Fruit fly (Drosophila melanogaster): ENCODE measurements around the gene CG1924.

Gene CG1924

DNA sequence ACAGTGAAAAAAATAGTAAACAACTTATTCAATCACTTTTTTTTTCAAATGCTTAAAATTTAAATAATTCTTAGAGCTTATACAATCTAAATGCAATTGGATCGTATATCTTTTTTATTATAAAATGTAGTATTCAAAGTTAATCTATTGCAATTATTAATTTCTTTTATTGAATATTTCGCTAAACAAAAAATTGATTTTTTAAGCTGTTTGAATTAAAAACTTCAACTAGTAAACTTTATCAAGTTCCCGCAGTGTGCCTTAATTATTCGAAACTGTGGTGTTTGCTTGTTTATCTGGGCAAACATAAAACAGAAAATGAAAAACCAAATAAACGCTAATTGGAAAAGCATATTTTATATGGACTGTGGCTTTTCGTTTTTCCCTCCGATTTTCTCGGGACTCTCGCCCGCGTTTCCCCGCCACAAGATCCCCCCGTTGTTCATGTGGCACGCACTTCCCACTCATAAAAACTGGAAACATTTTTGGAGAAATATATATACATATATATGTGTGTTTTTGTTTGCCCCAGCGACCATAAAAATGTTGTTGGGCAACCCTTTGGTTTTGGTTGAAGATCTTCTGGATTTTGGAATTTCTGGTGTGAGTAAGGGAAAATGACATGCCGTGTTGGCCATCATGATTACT lies 47.0 kb upstream of the CG1924 start:
- TF ChIP-seq repo (GFP tag; optimal IDR thresholded peaks at IDR 0.05) (no peak), Blimp-1 (GFP tag; optimal IDR thresholded peaks at IDR 0.05) (peak; percentile 79), CG17359 (tag; optimal IDR thresholded peaks at IDR 0.05) (peak; percentile 57), danr (GFP tag; IDR thresholded peaks at IDR 0.05) (no peak), run (tag; optimal IDR thresholded peaks at IDR 0.05) (peak; percentile 51), Hr51 (GFP tag; optimal IDR thresholded peaks at IDR 0.05) (peak in 1 of 2 experiments; percentile 59), grn (GFP tag; optimal IDR thresholded peaks at IDR 0.05) (no peak), chm (GFP tag; IDR thresholded peaks at IDR 0.05) (peak; percentile 54; the same call in 1 of the 2 replicates), zfh1 (GFP tag; IDR thresholded peaks at IDR 0.05) (no peak), org-1 (GFP tag; optimal IDR thresholded peaks at IDR 0.05) (peak; percentile 13), CG30020 (tag; optimal IDR thresholded peaks at IDR 0.05) (peak; percentile 17), CG12769 (tag; optimal IDR thresholded peaks at IDR 0.05) (peak; percentile 71), CG7839 (tag; optimal IDR thresholded peaks at IDR 0.05) (peak; percentile 62), ems (GFP tag; optimal IDR thresholded peaks at IDR 0.05) (no peak), salm (tag; optimal IDR thresholded peaks at IDR 0.05) (peak; percentile 34), D19A (tag; optimal IDR thresholded peaks at IDR 0.05) (peak; percentile 66), Asciz (GFP tag; optimal IDR thresholded peaks at IDR 0.05) (peak; percentile 46), Drgx (GFP tag; IDR thresholded peaks at IDR 0.05) (no peak), NC2α (GFP tag; optimal IDR thresholded peaks at IDR 0.05) (no peak), CG12744 (GFP tag; optimal IDR thresholded peaks at IDR 0.05) (no peak), PHDP (tag; optimal IDR thresholded peaks at IDR 0.05) (peak; percentile 65), Myb (GFP tag; optimal IDR thresholded peaks at IDR 0.05) (no peak), chn (GFP tag; optimal IDR thresholded peaks at IDR 0.05) (no peak), tap (tag; optimal IDR thresholded peaks at IDR 0.05) (peak; percentile 52), CG7745 (tag; optimal IDR thresholded peaks at IDR 0.05) (peak; percentile 33), CG12659 (GFP tag; optimal IDR thresholded peaks at IDR 0.05) (peak; percentile 1), Lhr (GFP tag; optimal IDR thresholded peaks at IDR 0.05) (peak; percentile 20), lola (GFP tag; optimal IDR thresholded peaks at IDR 0.05) (peak in 1 of 3 experiments; percentile 75), CG12219 (GFP tag; optimal IDR thresholded peaks at IDR 0.05) (peak; percentile 19), vnd (GFP tag; IDR thresholded peaks at IDR 0.05; ENCODE audit: partially characterized antibody) (no peak), Hr78 (GFP tag; optimal IDR thresholded peaks at IDR 0.05) (peak in 1 of 2 experiments; percentile 11), CG1233 (GFP tag; optimal IDR thresholded peaks at IDR 0.05) (peak; percentile 30), CG9609 (GFP tag; optimal IDR thresholded peaks at IDR 0.05) (no peak), CG4730 (GFP tag; IDR thresholded peaks at IDR 0.05) (no peak), CG1024 (GFP tag; IDR thresholded peaks at IDR 0.05) (0 out of 2 replicates have a peak, but pooled peaks have one; percentile 5), CG12299 (tag; optimal IDR thresholded peaks at IDR 0.05) (peak; percentile 17), sug (tag; optimal IDR thresholded peaks at IDR 0.05) (no peak), Oli (tag; optimal IDR thresholded peaks at IDR 0.05) (peak; percentile 54), croc (GFP tag; conservative IDR thresholded peaks at IDR 0.05) (0 out of 3 replicates have a peak, but pooled peaks have one; percentile 32), gem (tag; optimal IDR thresholded peaks at IDR 0.05) (peak; percentile 80), ERR (GFP tag; optimal IDR thresholded peaks at IDR 0.05) (no peak), CG16813 (GFP tag; IDR thresholded peaks at IDR 0.05; ENCODE audit: partially characterized antibody) (no peak), CG6689 (GFP tag; IDR thresholded peaks at IDR 0.05) (peak; percentile 28; the same call in 1 of the 2 replicates), phol (tag; optimal IDR thresholded peaks at IDR 0.05) (peak; percentile 82), Gsc (GFP tag; IDR thresholded peaks at IDR 0.05) (no peak), z (GFP tag; IDR thresholded peaks at IDR 0.05) (0 out of 3 replicates have a peak, but pooled peaks have one; percentile 45), ewg (GFP tag; optimal IDR thresholded peaks at IDR 0.05) (peak; percentile 27), Xrp1 (GFP tag; IDR thresholded peaks at IDR 0.05) (peak; percentile 43)

Data from whole organism, embryonic.